Worm (Caenorhabditis elegans): ENCODE measurements around the gene F27E5.5.

DNA sequence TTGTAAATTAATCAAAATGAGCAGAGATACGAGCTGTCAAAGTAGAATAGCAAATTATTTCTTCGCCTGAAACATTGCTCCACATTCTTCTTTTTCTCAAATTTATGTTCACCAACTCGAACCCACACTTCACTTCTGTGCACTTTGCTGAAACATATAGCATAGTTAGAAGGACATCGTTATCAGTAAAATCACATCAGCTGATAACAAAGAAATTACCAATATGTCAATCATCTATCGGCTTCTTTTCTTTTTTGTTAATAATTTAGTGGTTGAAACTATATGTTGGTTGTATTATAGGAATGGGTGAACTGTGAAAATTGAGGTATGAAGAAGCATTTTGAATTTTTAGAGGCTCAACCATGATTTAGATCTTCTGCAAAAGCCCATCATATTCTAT lies 36.4 kb downstream of the F27E5.5 start:
- TF ChIP-seq aly-2 (tag; optimal IDR thresholded peaks at IDR 0.05) (no peak), hmg-11 (tag; optimal IDR thresholded peaks at IDR 0.05) (no peak), lin-39 (tag; optimal IDR thresholded peaks at IDR 0.05) (no peak), fkh-2 (tag; optimal IDR thresholded peaks at IDR 0.05) (no peak), nhr-11 (tag; optimal IDR thresholded peaks at IDR 0.05) (no peak), nhr-28 (tag; optimal IDR thresholded peaks at IDR 0.05) (no peak), nhr-237 (tag; optimal IDR thresholded peaks at IDR 0.05) (no peak), jun-1 (tag; optimal IDR thresholded peaks at IDR 0.05) (no peak), snpc-4 (tag; optimal IDR thresholded peaks at IDR 0.05) (no peak), lin-15B (tag; optimal IDR thresholded peaks at IDR 0.05) (no peak)

Measured in whole organism, L3 larva.